Worm (Caenorhabditis elegans): ENCODE measurements around the gene F29B9.11.

- no peak for TF ChIP-seq cog-1 (tag; optimal IDR thresholded peaks at IDR 0.05)
- TF ChIP-seq ztf-29 (GFP tag; IDR thresholded peaks at IDR 0.05): no peak
- no peak for TF ChIP-seq med-1 (GFP tag; optimal IDR thresholded peaks at IDR 0.05; ENCODE audit: insufficient read depth)
- no peak for TF ChIP-seq T22C8.4 (GFP tag; IDR thresholded peaks at IDR 0.05)
- TF ChIP-seq klf-2 (GFP tag; conservative IDR thresholded peaks at IDR 0.05): no peak
- TF ChIP-seq ztf-23 (GFP tag; IDR thresholded peaks at IDR 0.05): no peak
Observed at ce11 chrIV:4688221-4688620, 28.2 kb upstream of the F29B9.11 start, which contains the start of gene bus-4.
